Fruit fly (Drosophila melanogaster): ENCODE data around the gene CG13907.

The CG13907 gene

dm6 chr3L:907673-908323, 26.0 kb upstream of the CG13907 start (continued):
- no peak for TF ChIP-seq NFAT (GFP tag; IDR thresholded peaks at IDR 0.05)
- TF ChIP-seq kni (GFP tag; optimal IDR thresholded peaks at IDR 0.05), result peak; percentile 7
- TF ChIP-seq CG17802 (tag; optimal IDR thresholded peaks at IDR 0.05), result peak; percentile 35
- TF ChIP-seq scrt (GFP tag; optimal IDR thresholded peaks at IDR 0.05), result no peak
- TF ChIP-seq CG14441 (GFP tag; IDR thresholded peaks at IDR 0.05), result no peak
- TF ChIP-seq sna (GFP tag; IDR thresholded peaks at IDR 0.05; ENCODE audit: partially characterized antibody), result no peak
- TF ChIP-seq jing (GFP tag; optimal IDR thresholded peaks at IDR 0.05), result no peak
- TF ChIP-seq bigmax (GFP tag; optimal IDR thresholded peaks at IDR 0.05), result no peak
- TF ChIP-seq bab2 (GFP tag; optimal IDR thresholded peaks at IDR 0.05), result no peak
- TF ChIP-seq nerfin-1 (tag; optimal IDR thresholded peaks at IDR 0.05), result peak; percentile 88
- no peak for TF ChIP-seq CG1792 (GFP tag; optimal IDR thresholded peaks at IDR 0.05)
- no peak for TF ChIP-seq CG6272 (GFP tag; IDR thresholded peaks at IDR 0.05)
- TF ChIP-seq gfzf (GFP tag; optimal IDR thresholded peaks at IDR 0.05), result no peak
- no peak for TF ChIP-seq CG9215 (GFP tag; IDR thresholded peaks at IDR 0.05)
- no peak for TF ChIP-seq rib (GFP tag; IDR thresholded peaks at IDR 0.05)
- TF ChIP-seq h (optimal IDR thresholded peaks at IDR 0.05), result no peak
- no peak for TF ChIP-seq CG33213 (GFP tag; optimal IDR thresholded peaks at IDR 0.05)
- peak; percentile 25 for TF ChIP-seq Xbp1 (GFP tag; optimal IDR thresholded peaks at IDR 0.05)
- TF ChIP-seq YL-1 (GFP tag; optimal IDR thresholded peaks at IDR 0.05), result no peak
- TF ChIP-seq sim (GFP tag; IDR thresholded peaks at IDR 0.05), result no peak
- TF ChIP-seq Rx (GFP tag; IDR thresholded peaks at IDR 0.05), result no peak; the same call in 1 of the 2 replicates
- TF ChIP-seq hth (optimal IDR thresholded peaks at IDR 0.05), result no peak
- TF ChIP-seq ind (GFP tag; optimal IDR thresholded peaks at IDR 0.05), result peak; percentile 10
- TF ChIP-seq ash1 (GFP tag; optimal IDR thresholded peaks at IDR 0.05), result no peak
- no peak for TF ChIP-seq fd3F (GFP tag; optimal IDR thresholded peaks at IDR 0.05)
- no peak for TF ChIP-seq Atf-2 (GFP tag; optimal IDR thresholded peaks at IDR 0.05)
- peak; percentile 43 for TF ChIP-seq CG17829 (tag; optimal IDR thresholded peaks at IDR 0.05)
- no peak for TF ChIP-seq CG13894 (tag; optimal IDR thresholded peaks at IDR 0.05)
- peak; percentile 36 for TF ChIP-seq tap (tag; optimal IDR thresholded peaks at IDR 0.05)
- TF ChIP-seq CG42726 (GFP tag; IDR thresholded peaks at IDR 0.05; ENCODE audit: partially characterized antibody), result no peak
- TF ChIP-seq sob (GFP tag; IDR thresholded peaks at IDR 0.05), result no peak
- TF ChIP-seq CG17385 (GFP tag; optimal IDR thresholded peaks at IDR 0.05), result no peak
- TF ChIP-seq Ets65A (GFP tag), result peak; percentile 77
- no peak for TF ChIP-seq CG4730 (GFP tag; IDR thresholded peaks at IDR 0.05)
- TF ChIP-seq grn (GFP tag; optimal IDR thresholded peaks at IDR 0.05), result no peak
- no peak for TF ChIP-seq Pdp1 (GFP tag; optimal IDR thresholded peaks at IDR 0.05)
- no peak for TF ChIP-seq abd-A (tag; optimal IDR thresholded peaks at IDR 0.05)
- no peak for TF ChIP-seq sima (GFP tag; optimal IDR thresholded peaks at IDR 0.05)
- no peak for TF ChIP-seq H15 (GFP tag; IDR thresholded peaks at IDR 0.05)
- no peak for TF ChIP-seq salm (tag; optimal IDR thresholded peaks at IDR 0.05)
- no peak for TF ChIP-seq CG2116 (GFP tag; optimal IDR thresholded peaks at IDR 0.05)
- no peak for TF ChIP-seq Max (GFP tag; optimal IDR thresholded peaks at IDR 0.05)
- peak; percentile 33 for TF ChIP-seq CG2875 (GFP tag; optimal IDR thresholded peaks at IDR 0.05)
- no peak for TF ChIP-seq Adf1 (GFP tag; IDR thresholded peaks at IDR 0.05)
- TF ChIP-seq mam (GFP tag; optimal IDR thresholded peaks at IDR 0.05), result no peak
- TF ChIP-seq Hmr (GFP tag; optimal IDR thresholded peaks at IDR 0.05), result no peak
- no peak for TF ChIP-seq CG9817 (tag; optimal IDR thresholded peaks at IDR 0.05)
- no peak for TF ChIP-seq CG34224 (GFP tag; IDR thresholded peaks at IDR 0.05; ENCODE audit: partially characterized antibody)
- no peak for TF ChIP-seq ems (GFP tag; optimal IDR thresholded peaks at IDR 0.05)
- no peak for TF ChIP-seq CG1832 (GFP tag; optimal IDR thresholded peaks at IDR 0.05)
- TF ChIP-seq Gug (GFP tag; IDR thresholded peaks at IDR 0.05), result no peak
